Worm (Caenorhabditis elegans) whole organism, L4 larva: Measurements from ENCODE around the gene mksr-1.

Source experiments
- T26A8.4 ChIP-seq: fragments of 200-800 bp; sonication (Bioruptor generic); IDR thresholded peaks from 2 replicates; pipeline ENCODE4 v1.3.6; 2022; ENCODE audit warnings: missing genetic modification characterization, missing compliant biosample characterization
- aly-2 ChIP-seq: sonication (generic microtip); optimal IDR thresholded peaks from 2 replicates; lab custom pipeline; 2018; ENCODE audit warnings: missing biosample characterization, missing genetic modification characterization
- daf-16 ChIP-seq, 3 experiments: sonication (generic microtip); optimal IDR thresholded peaks; 2 replicates each; lab custom pipeline; 2016 to 2017; ENCODE audit warnings: missing genetic modification characterization in 3 of 3, missing genetic modification reagents in 3 of 3, mild to moderate bottlenecking in 2 of 3, missing compliant biosample characterization in 2 of 3, missing biosample characterization in 1 of 3, moderate library complexity in 1 of 3
- dve-1 ChIP-seq: sonication (generic microtip); optimal IDR thresholded peaks from 2 replicates; lab custom pipeline; 2017; ENCODE audit warnings: antibody characterized with exemption, mild to moderate bottlenecking, missing genetic modification characterization, missing compliant biosample characterization; ENCODE audit not compliant: insufficient read depth
- lin-13 ChIP-seq: fragments of 150-350 bp; optimal IDR thresholded peaks from 2 replicates; lab custom pipeline; 2014; ENCODE audit warnings: missing biosample characterization, missing genetic modification reagents, missing genetic modification characterization
- nhr-25 ChIP-seq: sonication (generic microtip); optimal IDR thresholded peaks from 2 replicates; lab custom pipeline; 2017; ENCODE audit warnings: missing genetic modification characterization, mild to moderate bottlenecking, missing compliant biosample characterization, antibody characterized with exemption, moderate library complexity, borderline replicate concordance; ENCODE audit not compliant: insufficient read depth
- pha-4 ChIP-seq, 2 experiments: fragments of 150-350 bp in 1 of 2; fragments of 200-800 bp in 1 of 2; sonication (Bioruptor generic) in 1 of 2; IDR thresholded peaks in 1 of 2; optimal IDR thresholded peaks in 1 of 2; 2 replicates each; pipeline versions ENCODE4 v1.3.6 to Lab custom; 2014 to 2022; ENCODE audit warnings: missing genetic modification characterization in 2 of 2, missing genetic modification reagents in 2 of 2, missing biosample characterization in 1 of 2, missing compliant biosample characterization in 1 of 2
- ztf-11 ChIP-seq: fragments of 150-350 bp; optimal IDR thresholded peaks from 2 replicates; lab custom pipeline; 2014; ENCODE audit warnings: missing biosample characterization, missing genetic modification characterization

- TF ChIP-seq nhr-25 (tag; lab: Kevin White, UChicago) = no peak
- no peak for TF ChIP-seq dve-1 (tag; lab: Kevin White, UChicago)
- TF ChIP-seq ztf-11 (tag; lab: Kevin White, UChicago) = no peak
- no peak for TF ChIP-seq lin-13
- TF ChIP-seq aly-2 (tag; lab: Kevin White, UChicago) = no peak
- no peak for TF ChIP-seq daf-16 (GFP tag; optimal IDR thresholded peaks at IDR 0.05; lab: Kevin White, UChicago)
- no peak for TF ChIP-seq daf-16 (tag; optimal IDR thresholded peaks at IDR 0.05; lab: Kevin White, UChicago)
- no peak for TF ChIP-seq T26A8.4 (GFP tag; lab: Robert Waterston, UW)
- no peak for TF ChIP-seq pha-4 (GFP tag; IDR thresholded peaks at IDR 0.05; lab: Robert Waterston, UW)
- no peak for TF ChIP-seq pha-4 (tag; optimal IDR thresholded peaks at IDR 0.05; lab: Kevin White, UChicago)
These were observed 11.6 kb upstream of the mksr-1 start, which contains the start of gene pfn-3 for ce11 chrX:1080549-1080948.
